Fruit fly (Drosophila melanogaster) whole organism, embryonic: ENCODE results near the gene NitFhit.
A peak's percentile ranks its signal among the peaks of the same experiment; 100 is the strongest.

Source experiments
- Atf3 ChIP-seq: fragments of 200-800 bp; sonication (Bioruptor generic); optimal IDR thresholded peaks from 3 replicates; lab custom pipeline; 2016; ENCODE audit warnings: missing biosample characterization, missing genetic modification characterization
- Awh ChIP-seq: fragments of 200-800 bp; sonication (Bioruptor generic); IDR thresholded peaks from 2 replicates; pipeline ENCODE4, ENCODE4 v1.3.6; 2022; ENCODE audit warnings: missing biosample characterization, missing genetic modification characterization
- Bdp1 ChIP-seq: fragments of 200-800 bp; sonication (Bioruptor generic); optimal IDR thresholded peaks from 3 replicates; lab custom pipeline; 2016; ENCODE audit warnings: missing biosample characterization, missing genetic modification characterization
- Blimp-1 ChIP-seq: fragments of 200-800 bp; sonication (Bioruptor generic); optimal IDR thresholded peaks from 3 replicates; lab custom pipeline; 2018; ENCODE audit warnings: missing biosample characterization, missing genetic modification characterization, mild to moderate bottlenecking, moderate library complexity, missing genetic modification reagents
- CG10267 ChIP-seq: fragments of 200-800 bp; sonication (Bioruptor generic); optimal IDR thresholded peaks from 2 replicates; lab custom pipeline; 2018; ENCODE audit warnings: missing biosample characterization, mild to moderate bottlenecking, missing genetic modification characterization, moderate library complexity
- CG10274 ChIP-seq: fragments of 200-800 bp; sonication (Bioruptor generic); optimal IDR thresholded peaks from 3 replicates; lab custom pipeline; 2017; ENCODE audit warnings: missing biosample characterization, mild to moderate bottlenecking, missing genetic modification characterization
- CG10543 ChIP-seq: fragments of 200-800 bp; sonication (Bioruptor generic); optimal IDR thresholded peaks from 3 replicates; lab custom pipeline; 2017; ENCODE audit warnings: missing biosample characterization, mild to moderate bottlenecking, missing genetic modification characterization, moderate library complexity
- CG11723 ChIP-seq: fragments of 200-800 bp; sonication (Bioruptor generic); optimal IDR thresholded peaks from 2 replicates; lab custom pipeline; 2017; ENCODE audit warnings: missing biosample characterization, mild to moderate bottlenecking, missing genetic modification characterization
- CG12155 ChIP-seq: fragments of 200-800 bp; sonication (Bioruptor generic); optimal IDR thresholded peaks from 3 replicates; lab custom pipeline; 2016; ENCODE audit warnings: missing biosample characterization, missing genetic modification characterization
- CG1233 ChIP-seq: fragments of 200-800 bp; sonication (Bioruptor generic); optimal IDR thresholded peaks from 4 replicates; lab custom pipeline; 2018; ENCODE audit warnings: missing biosample characterization, mild to moderate bottlenecking, missing genetic modification characterization
- CG13287 ChIP-seq: fragments of 200-800 bp; sonication (Bioruptor generic); IDR thresholded peaks from 2 replicates; pipeline ENCODE4 v1.3.6; 2022; ENCODE audit warnings: missing biosample characterization, missing genetic modification characterization; ENCODE audit not compliant: partially characterized antibody
- CG14441 ChIP-seq: fragments of 200-800 bp; sonication (Bioruptor generic); IDR thresholded peaks from 2 replicates; pipeline ENCODE4 v1.3.6; 2022; ENCODE audit warnings: missing biosample characterization, missing genetic modification characterization
- CG14860 ChIP-seq: fragments of 200-800 bp; sonication (Bioruptor generic); IDR thresholded peaks from 3 replicates; pipeline ENCODE4 v1.3.6; 2022; ENCODE audit warnings: missing biosample characterization, missing genetic modification characterization; ENCODE audit not compliant: partially characterized antibody
- CG18011 ChIP-seq: fragments of 200-800 bp; sonication (Bioruptor generic); optimal IDR thresholded peaks from 2 replicates; lab custom pipeline; 2017; ENCODE audit warnings: missing biosample characterization, missing genetic modification characterization, mild to moderate bottlenecking, moderate library complexity, missing genotype
- CG18764 ChIP-seq: fragments of 200-800 bp; sonication (Bioruptor generic); optimal IDR thresholded peaks from 3 replicates; lab custom pipeline; 2016; ENCODE audit warnings: missing biosample characterization, missing genetic modification characterization
- CG33557 ChIP-seq: fragments of 200-800 bp; sonication (Bioruptor generic); optimal IDR thresholded peaks from 2 replicates; lab custom pipeline; 2019; ENCODE audit warnings: missing biosample characterization, mild to moderate bottlenecking, missing genetic modification characterization, moderate library complexity
- CG6854 ChIP-seq: fragments of 200-800 bp; sonication (Bioruptor generic); optimal IDR thresholded peaks from 3 replicates; lab custom pipeline; 2017; ENCODE audit warnings: missing biosample characterization, mild to moderate bottlenecking, missing genetic modification characterization
- CG8281 ChIP-seq: fragments of 200-800 bp; sonication (Bioruptor generic); optimal IDR thresholded peaks from 2 replicates; lab custom pipeline; 2018; ENCODE audit warnings: missing biosample characterization, mild to moderate bottlenecking, missing genetic modification characterization, moderate library complexity
- CG9437 ChIP-seq: fragments of 200-800 bp; sonication (Bioruptor generic); optimal IDR thresholded peaks from 2 replicates; lab custom pipeline; 2018; ENCODE audit warnings: missing biosample characterization, mild to moderate bottlenecking, missing genetic modification characterization
- Eip74EF ChIP-seq, 2 experiments: fragments of 200-800 bp in 1 of 2; fragments of >200 bp in 1 of 2; sonication (Bioruptor generic) in 1 of 2; optimal IDR thresholded peaks; 2 replicates each; lab custom pipeline; 2017 to 2019; ENCODE audit warnings: missing biosample characterization in 2 of 2, missing genetic modification characterization in 2 of 2, mild to moderate bottlenecking in 1 of 2, moderate library complexity in 1 of 2
- Gug ChIP-seq: fragments of 200-800 bp; sonication (Bioruptor generic); IDR thresholded peaks from 4 replicates; pipeline ENCODE4 v1.3.6; 2022; ENCODE audit warnings: missing biosample characterization, missing genetic modification characterization
- HLHmδ ChIP-seq: fragments of 200-800 bp; sonication (Bioruptor generic); optimal IDR thresholded peaks from 2 replicates; lab custom pipeline; 2018; ENCODE audit warnings: missing biosample characterization, mild to moderate bottlenecking, missing genetic modification characterization, moderate library complexity
- Hmr ChIP-seq: fragments of 200-800 bp; sonication (Bioruptor generic); optimal IDR thresholded peaks from 3 replicates; lab custom pipeline; 2017; ENCODE audit warnings: mild to moderate bottlenecking, missing biosample characterization, missing genetic modification reagents, missing genetic modification characterization
- MTF-1 ChIP-seq: fragments of 200-800 bp; sonication (Bioruptor generic); optimal IDR thresholded peaks from 2 replicates; lab custom pipeline; 2018; ENCODE audit warnings: missing biosample characterization, mild to moderate bottlenecking, missing genetic modification characterization, borderline replicate concordance
- Neu2 ChIP-seq: fragments of 200-800 bp; sonication (Bioruptor generic); optimal IDR thresholded peaks from 3 replicates; lab custom pipeline; 2016; ENCODE audit warnings: missing biosample characterization, missing genetic modification characterization, borderline replicate concordance
- Rx ChIP-seq: fragments of 200-800 bp; sonication (Bioruptor generic); IDR thresholded peaks from 2 replicates; pipeline ENCODE4 v1.3.6; 2022; ENCODE audit warnings: missing biosample characterization, missing genetic modification characterization
- TFAM ChIP-seq: fragments of 200-800 bp; sonication (Bioruptor generic); optimal IDR thresholded peaks from 2 replicates; lab custom pipeline; 2017; ENCODE audit warnings: missing biosample characterization, missing genetic modification characterization, inconsistent platforms
- abd-A ChIP-seq: fragments of 200-800 bp; sonication (Bioruptor generic); optimal IDR thresholded peaks from 3 replicates; lab custom pipeline; 2019; ENCODE audit warnings: missing biosample characterization, mild to moderate bottlenecking, missing genetic modification characterization, moderate library complexity
- br ChIP-seq: fragments of >200 bp; optimal IDR thresholded peaks from 2 replicates; lab custom pipeline; 2017
- dmrt11E ChIP-seq: fragments of 200-800 bp; sonication (Bioruptor generic); optimal IDR thresholded peaks from 3 replicates; lab custom pipeline; 2018; ENCODE audit warnings: missing biosample characterization, mild to moderate bottlenecking, missing genetic modification characterization, moderate library complexity
- dmrt99B ChIP-seq: fragments of 200-800 bp; sonication (Bioruptor generic); optimal IDR thresholded peaks from 2 replicates; lab custom pipeline; 2018; ENCODE audit warnings: missing biosample characterization, mild to moderate bottlenecking, missing genetic modification characterization, moderate library complexity
- fu2 ChIP-seq: fragments of 200-800 bp; sonication (Bioruptor generic); optimal IDR thresholded peaks from 2 replicates; lab custom pipeline; 2016; ENCODE audit warnings: missing biosample characterization, missing genetic modification characterization
- gem ChIP-seq: fragments of 200-800 bp; sonication (Bioruptor generic); optimal IDR thresholded peaks from 2 replicates; lab custom pipeline; 2019; ENCODE audit warnings: missing biosample characterization, mild to moderate bottlenecking, missing genetic modification characterization, moderate library complexity
- ham ChIP-seq: fragments of 200-800 bp; sonication (Bioruptor generic); IDR thresholded peaks from 2 replicates; pipeline ENCODE4 v1.3.6; 2022; ENCODE audit warnings: missing biosample characterization, missing genetic modification characterization
- insv ChIP-seq, 2 experiments: fragments of 200-800 bp; sonication (Bioruptor generic); optimal IDR thresholded peaks; 3 replicates each; lab custom pipeline; 2016 to 2018; ENCODE audit warnings: missing biosample characterization in 2 of 2, missing genetic modification characterization in 2 of 2
- kah ChIP-seq: fragments of 200-800 bp; sonication (Bioruptor generic); optimal IDR thresholded peaks from 2 replicates; lab custom pipeline; 2018; ENCODE audit warnings: missing biosample characterization, mild to moderate bottlenecking, missing genetic modification characterization
- mam ChIP-seq: fragments of 200-800 bp; sonication (Bioruptor generic); optimal IDR thresholded peaks from 3 replicates; lab custom pipeline; 2016; ENCODE audit warnings: missing biosample characterization, missing genetic modification characterization
- otp ChIP-seq: fragments of 200-800 bp; sonication (Bioruptor generic); IDR thresholded peaks from 3 replicates; pipeline ENCODE4, ENCODE4 v1.3.6; 2022; ENCODE audit warnings: missing biosample characterization, missing genetic modification characterization
- pb ChIP-seq: fragments of 200-800 bp; sonication (Bioruptor generic); optimal IDR thresholded peaks from 3 replicates; lab custom pipeline; 2016; ENCODE audit warnings: missing biosample characterization, missing genetic modification characterization
- pho ChIP-seq: fragments of 200-800 bp; sonication (Bioruptor generic); optimal IDR thresholded peaks from 2 replicates; lab custom pipeline; 2016; ENCODE audit warnings: missing biosample characterization, missing genetic modification characterization
- phol ChIP-seq: fragments of 200-800 bp; sonication (Bioruptor generic); optimal IDR thresholded peaks from 3 replicates; lab custom pipeline; 2018; ENCODE audit warnings: missing biosample characterization, mild to moderate bottlenecking, missing genetic modification characterization, moderate library complexity
- salm ChIP-seq: fragments of 200-800 bp; sonication (Bioruptor generic); optimal IDR thresholded peaks from 2 replicates; lab custom pipeline; 2018; ENCODE audit warnings: missing biosample characterization, mild to moderate bottlenecking, missing genetic modification characterization
- sob ChIP-seq: fragments of 200-800 bp; sonication (Bioruptor generic); IDR thresholded peaks from 2 replicates; pipeline ENCODE4 v1.3.6; 2022; ENCODE audit warnings: missing biosample characterization, missing genetic modification characterization
- ssp ChIP-seq: fragments of 200-800 bp; sonication (Bioruptor generic); IDR thresholded peaks from 2 replicates; pipeline ENCODE4 v1.3.6; 2022; ENCODE audit warnings: missing biosample characterization, missing genetic modification characterization
- tap ChIP-seq: fragments of 200-800 bp; optimal IDR thresholded peaks from 3 replicates; lab custom pipeline; 2019; ENCODE audit warnings: missing biosample characterization, mild to moderate bottlenecking, missing genetic modification characterization, moderate library complexity
- tgo ChIP-seq: fragments of 200-800 bp; sonication (Bioruptor generic); IDR thresholded peaks from 3 replicates; pipeline ENCODE4 v1.3.6; 2022; ENCODE audit warnings: missing biosample characterization, missing genetic modification characterization
- trh ChIP-seq: fragments of 200-800 bp; sonication (Bioruptor generic); optimal IDR thresholded peaks from 2 replicates; lab custom pipeline; 2016; ENCODE audit warnings: missing biosample characterization, missing genetic modification characterization
- unc-4 ChIP-seq: fragments of 200-800 bp; sonication (Bioruptor generic); IDR thresholded peaks from 2 replicates; pipeline ENCODE4 v1.3.6; 2022; ENCODE audit warnings: missing biosample characterization, missing genetic modification characterization; ENCODE audit not compliant: partially characterized antibody
- unpg ChIP-seq: fragments of 200-800 bp; sonication (Bioruptor generic); optimal IDR thresholded peaks from 3 replicates; lab custom pipeline; 2018; ENCODE audit warnings: missing biosample characterization, mild to moderate bottlenecking, missing genetic modification characterization, moderate library complexity
- zen2 ChIP-seq: fragments of 200-800 bp; sonication (Bioruptor generic); IDR thresholded peaks from 3 replicates; pipeline ENCODE4 v1.3.6; 2022; ENCODE audit warnings: missing biosample characterization, missing genetic modification characterization; ENCODE audit not compliant: partially characterized antibody

Gene NitFhit

DNA sequence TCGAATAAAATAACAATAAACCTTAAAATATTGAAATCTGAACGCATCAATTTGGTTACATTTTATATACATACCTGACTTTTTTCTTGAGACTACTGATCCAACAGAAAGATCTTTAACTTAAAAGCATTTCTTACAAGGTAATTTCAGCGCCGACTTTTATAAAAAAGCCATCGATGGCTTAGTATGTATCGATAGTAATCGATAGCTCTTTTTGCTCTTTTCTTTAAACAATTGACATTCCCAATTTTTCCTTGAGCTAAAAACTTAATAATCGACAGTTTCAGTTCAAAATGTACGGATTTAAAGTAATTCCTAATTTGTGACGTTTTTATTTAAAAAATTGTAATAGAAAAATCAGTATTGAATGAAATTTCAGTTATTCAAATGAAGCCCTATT lies 29.0 kb upstream of the NitFhit start (continued):
- TF ChIP-seq CG14860 (GFP tag; lab: Robert Waterston, UW): peak; percentile 85
- TF ChIP-seq sob (GFP tag; lab: Robert Waterston, UW): no peak
- TF ChIP-seq pho: no peak
- no peak for TF ChIP-seq gem (tag; lab: Kevin White, UChicago)
- TF ChIP-seq CG33557 (GFP tag; lab: Kevin White, UChicago): no peak
- no peak for TF ChIP-seq CG18764
- TF ChIP-seq zen2: peak; percentile 83; the same call in 2 of the 3 replicates
- TF ChIP-seq CG12155 (GFP tag; lab: Kevin White, UChicago): no peak
- no peak for TF ChIP-seq CG1233 (GFP tag; lab: Kevin White, UChicago)
- no peak for TF ChIP-seq pb
- TF ChIP-seq fu2 (GFP tag; lab: Kevin White, UChicago): no peak

dm6 chr3L:175949-176348 lies 27.6 kb upstream of the NitFhit start, which contains the start of gene CG7049:
CG7049 (minus strand) TSS chr3L:176228.
- TF ChIP-seq CG18011: peak; percentile 25
- no peak for TF ChIP-seq Rx
- peak; percentile 59 for TF ChIP-seq CG13287 (GFP tag; lab: Robert Waterston, UW)
- no peak for TF ChIP-seq HLHmδ (GFP tag; lab: Kevin White, UChicago)
- no peak for TF ChIP-seq kah
- TF ChIP-seq mam (GFP tag; lab: Kevin White, UChicago): no peak
- TF ChIP-seq CG9437 (GFP tag; lab: Kevin White, UChicago): no peak
- TF ChIP-seq Awh (GFP tag; lab: Robert Waterston, UW): no peak
- TF ChIP-seq CG33557 (GFP tag; lab: Kevin White, UChicago): no peak
- no peak for TF ChIP-seq CG10267 (tag; lab: Kevin White, UChicago)
- no peak for TF ChIP-seq tgo (GFP tag; lab: Robert Waterston, UW)
- TF ChIP-seq abd-A (tag; lab: Kevin White, UChicago): no peak
- no peak for TF ChIP-seq Blimp-1
- no peak for TF ChIP-seq Bdp1 (GFP tag; lab: Kevin White, UChicago)
- no peak for TF ChIP-seq tap (tag; lab: Kevin White, UChicago)
- no peak for TF ChIP-seq MTF-1 (GFP tag; lab: Kevin White, UChicago)
- no peak for TF ChIP-seq salm (tag; lab: Kevin White, UChicago)
- TF ChIP-seq insv (GFP tag; optimal IDR thresholded peaks at IDR 0.05; lab: Kevin White, UChicago): no peak
- TF ChIP-seq ssp: no peak
- TF ChIP-seq CG8281: no peak
- no peak for TF ChIP-seq unpg
- TF ChIP-seq CG6854 (GFP tag; lab: Kevin White, UChicago): no peak
- TF ChIP-seq Neu2 (GFP tag; lab: Kevin White, UChicago): no peak
- no peak for TF ChIP-seq unc-4 (GFP tag; lab: Robert Waterston, UW)
- peak; percentile 25 for TF ChIP-seq phol (tag; lab: Kevin White, UChicago)
- no peak for TF ChIP-seq CG10274 (GFP tag; lab: Kevin White, UChicago)
- no peak for TF ChIP-seq dmrt99B (tag; lab: Kevin White, UChicago)
- peak; percentile 10 for TF ChIP-seq Hmr
- TF ChIP-seq CG10543 (GFP tag; lab: Kevin White, UChicago): no peak
- TF ChIP-seq dmrt11E (tag; lab: Kevin White, UChicago): no peak
- no peak for TF ChIP-seq trh (GFP tag; lab: Kevin White, UChicago)
- TF ChIP-seq Gug: no peak
- peak in 1 of 2 experiments; percentile 81 for TF ChIP-seq Eip74EF (GFP tag; optimal IDR thresholded peaks at IDR 0.05; lab: Kevin White, UChicago)
- no peak for TF ChIP-seq TFAM
- no peak for TF ChIP-seq ham (GFP tag; lab: Robert Waterston, UW)
- TF ChIP-seq otp (GFP tag; lab: Robert Waterston, UW): no peak
- TF ChIP-seq CG11723 (GFP tag; lab: Kevin White, UChicago): no peak
- no peak for TF ChIP-seq zen2
- TF ChIP-seq br: no peak
- no peak for TF ChIP-seq CG14441 (GFP tag; lab: Robert Waterston, UW)
- TF ChIP-seq Atf3 (GFP tag; lab: Kevin White, UChicago): no peak
